Worm (Caenorhabditis elegans) whole organism, L4/young adult: ENCODE measurements around the gene klp-7.
"Not testable (repeated sequence)": the region's sequence is repeated elsewhere in the genome, so short reads cannot be mapped to it uniquely, and the experiment has no call there.

Source experiments
- W03F9.2 ChIP-seq: fragments of 150-350 bp; optimal IDR thresholded peaks from 2 replicates; lab custom pipeline; 2014; ENCODE audit warnings: missing biosample characterization, missing genetic modification characterization
- dao-5 ChIP-seq: sonication (generic microtip); optimal IDR thresholded peaks from 2 replicates; lab custom pipeline; 2016; ENCODE audit warnings: missing genotype, missing genetic modification characterization, moderate library complexity, missing compliant biosample characterization
- him-1 ChIP-seq: sonication (generic microtip); optimal IDR thresholded peaks from 2 replicates; lab custom pipeline; 2016; ENCODE audit warnings: missing genotype, missing genetic modification reagents, missing genetic modification characterization, missing compliant biosample characterization

klp-7 gene

ce11 chrIII:10805625-10806024 lies at the start of gene klp-7:
klp-7 (plus strand) TSS chrIII:10805925.
- TF ChIP-seq W03F9.2 (tag; lab: Kevin White, UChicago); him-1 (tag; lab: Kevin White, UChicago); dao-5: not testable (repeated sequence)

- no peak for TF ChIP-seq dao-5
- TF ChIP-seq him-1 (tag; lab: Kevin White, UChicago): no peak
- no peak for TF ChIP-seq W03F9.2 (tag; lab: Kevin White, UChicago)
These were observed 48.2 kb upstream of the klp-7 start, which contains the start of gene rnf-113 for ce11 chrIII:10757540-10757939. rnf-113 (minus strand) TSS chrIII:10757640.

- TF ChIP-seq dao-5: no peak
- no peak for TF ChIP-seq W03F9.2 (tag; lab: Kevin White, UChicago)
- no peak for TF ChIP-seq him-1 (tag; lab: Kevin White, UChicago)
These were observed 47.3 kb upstream of the klp-7 start, which contains the start of gene K01G5.10 for ce11 chrIII:10758422-10758821. K01G5.10 (minus strand) TSS chrIII:10758522.

ce11 chrIII:10759050-10760023 lies 46.4 kb upstream of the klp-7 start, which contains the start of gene tasp-1:
tasp-1 (plus strand) TSS chrIII:10759307.
- TF ChIP-seq him-1 (tag; lab: Kevin White, UChicago) (peak; percentile 99), dao-5 (peak; percentile 89), W03F9.2 (tag; lab: Kevin White, UChicago) (peak; percentile 99)

ce11 chrIII:10763032-10763431 lies 42.7 kb upstream of the klp-7 start, which contains the start of gene dpy-28:
dpy-28 (plus strand) TSS chrIII:10763131.
- TF ChIP-seq him-1 (tag; lab: Kevin White, UChicago): no peak
- TF ChIP-seq W03F9.2 (tag; lab: Kevin White, UChicago): no peak
- no peak for TF ChIP-seq dao-5

ce11 chrIII:10769693-10770092 lies 36.0 kb upstream of the klp-7 start:
- TF ChIP-seq dao-5 (no peak), him-1 (tag; lab: Kevin White, UChicago) (no peak), W03F9.2 (tag; lab: Kevin White, UChicago) (no peak)

- TF ChIP-seq dao-5 (no peak), W03F9.2 (tag; lab: Kevin White, UChicago) (no peak), him-1 (tag; lab: Kevin White, UChicago) (no peak)
These were observed 24.2 kb upstream of the klp-7 start, which contains the start of gene ptr-19 for ce11 chrIII:10781553-10781952. ptr-19 (plus strand) TSS chrIII:10781853.

- TF ChIP-seq dao-5: no peak
- TF ChIP-seq him-1 (tag; lab: Kevin White, UChicago): no peak
- TF ChIP-seq W03F9.2 (tag; lab: Kevin White, UChicago): no peak
These were observed 22.7 kb upstream of the klp-7 start for ce11 chrIII:10783052-10783451.

- no peak for TF ChIP-seq W03F9.2 (tag; lab: Kevin White, UChicago)
- TF ChIP-seq dao-5: no peak
- no peak for TF ChIP-seq him-1 (tag; lab: Kevin White, UChicago)
These were observed 14.5 kb upstream of the klp-7 start for ce11 chrIII:10791233-10791632.

- no peak for TF ChIP-seq dao-5
- no peak for TF ChIP-seq him-1 (tag; lab: Kevin White, UChicago)
- TF ChIP-seq W03F9.2 (tag; lab: Kevin White, UChicago): no peak
These were observed 11.7 kb upstream of the klp-7 start, which contains the start of gene clec-163 for ce11 chrIII:10794049-10794448. clec-163 (plus strand) TSS chrIII:10794349.

ce11 chrIII:10802032-10802431 lies 3.7 kb upstream of the klp-7 start, which contains the start of gene K11D9.3:
K11D9.3 (minus strand) TSS chrIII:10802212.
- TF ChIP-seq dao-5 (no peak), W03F9.2 (tag; lab: Kevin White, UChicago) (no peak), him-1 (tag; lab: Kevin White, UChicago) (no peak)

ce11 chrIII:10805172-10805571 lies 553 bp upstream of the klp-7 start:
- TF ChIP-seq W03F9.2 (tag; lab: Kevin White, UChicago) (no peak), dao-5 (no peak), him-1 (tag; lab: Kevin White, UChicago) (no peak)

- TF ChIP-seq him-1 (tag; lab: Kevin White, UChicago) (no peak), dao-5 (no peak), W03F9.2 (tag; lab: Kevin White, UChicago) (no peak)
These were observed 1.1 kb downstream of the klp-7 start for ce11 chrIII:10806821-10807220.

ce11 chrIII:10807236-10807635 lies 1.5 kb downstream of the klp-7 start:
- no peak for TF ChIP-seq dao-5
- no peak for TF ChIP-seq W03F9.2 (tag; lab: Kevin White, UChicago)
- TF ChIP-seq him-1 (tag; lab: Kevin White, UChicago): no peak
